Fruit fly (Drosophila melanogaster) whole organism, larva: ENCODE measurements around the gene CG2059.

Experiments
- noc ChIP-seq: fragments of 200-800 bp; sonication (Bioruptor generic); optimal IDR thresholded peaks from 3 replicates; lab custom pipeline; 2019; ENCODE audit warnings: missing biosample characterization, mild to moderate bottlenecking, missing genetic modification characterization, moderate library complexity

The CG2059 gene

DNA sequence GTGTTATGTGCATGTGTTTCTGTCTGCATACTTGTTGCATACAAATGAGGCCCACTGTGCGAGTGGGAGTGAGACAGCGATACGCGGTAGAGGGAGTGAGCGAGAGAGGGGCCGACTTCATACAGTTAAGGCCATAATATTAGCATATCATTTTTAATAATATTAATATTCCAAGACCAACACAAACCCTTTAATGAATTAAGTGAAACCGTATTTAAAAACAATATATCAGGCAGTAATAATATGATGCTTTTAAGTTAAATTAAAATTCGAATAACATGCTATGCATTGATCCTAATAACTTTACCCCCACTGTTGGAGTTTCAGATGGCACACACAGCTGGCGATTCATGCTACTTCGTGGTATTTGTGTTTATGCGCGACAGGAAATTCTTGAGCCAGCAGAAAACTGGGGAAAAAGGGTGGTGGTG, 38.7 kb downstream of the CG2059 start:
- TF ChIP-seq noc (tag; lab: Kevin White, UChicago), result peak; percentile 92

DNA sequence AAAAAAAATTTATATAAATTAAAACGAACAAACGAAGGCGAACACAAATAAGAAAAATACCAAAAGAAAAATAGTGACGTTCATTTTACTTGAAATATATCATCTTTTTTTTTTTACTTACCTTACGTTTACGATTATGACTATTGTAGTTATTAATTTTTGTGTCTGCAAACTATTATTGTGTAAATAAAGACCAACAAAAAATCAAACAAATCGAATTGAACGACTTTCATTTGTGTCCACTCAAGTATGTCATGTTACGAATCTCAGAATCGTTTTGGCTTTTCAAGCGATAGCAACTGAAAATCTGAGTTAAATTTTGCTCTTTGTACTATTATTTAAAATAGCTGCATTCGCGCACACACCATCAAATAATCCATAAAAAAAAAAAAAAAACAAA, 42.6 kb downstream of the CG2059 start, which contains the start of gene Acsf3:
Gene Acsf3, plus strand, starts transcription at position 301 of the 400 bp plus-strand sequence.
- no peak for TF ChIP-seq noc (tag; lab: Kevin White, UChicago)

DNA sequence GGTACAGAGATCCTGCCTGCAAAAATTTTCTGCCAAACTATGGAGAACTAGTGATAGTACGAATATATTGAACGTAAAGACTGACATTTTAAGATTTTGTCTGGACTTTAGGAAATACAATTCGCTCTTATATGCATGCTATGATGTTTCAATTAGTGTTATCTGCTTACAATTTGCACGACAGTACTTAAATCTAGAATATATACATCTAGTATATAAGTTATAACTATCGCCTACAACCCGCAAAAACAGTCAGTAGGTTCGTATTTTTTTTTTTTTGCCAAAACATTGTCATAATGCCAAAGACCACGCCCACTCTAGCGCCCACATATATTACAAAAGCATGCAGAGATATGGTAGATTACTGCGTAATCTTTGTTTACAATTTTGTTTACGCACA, 45.9 kb downstream of the CG2059 start, which contains the start of gene CG42780:
Gene CG42780, minus strand, starts transcription at position 101 of the 400 bp plus-strand sequence.
- TF ChIP-seq noc (tag; lab: Kevin White, UChicago), result no peak

DNA sequence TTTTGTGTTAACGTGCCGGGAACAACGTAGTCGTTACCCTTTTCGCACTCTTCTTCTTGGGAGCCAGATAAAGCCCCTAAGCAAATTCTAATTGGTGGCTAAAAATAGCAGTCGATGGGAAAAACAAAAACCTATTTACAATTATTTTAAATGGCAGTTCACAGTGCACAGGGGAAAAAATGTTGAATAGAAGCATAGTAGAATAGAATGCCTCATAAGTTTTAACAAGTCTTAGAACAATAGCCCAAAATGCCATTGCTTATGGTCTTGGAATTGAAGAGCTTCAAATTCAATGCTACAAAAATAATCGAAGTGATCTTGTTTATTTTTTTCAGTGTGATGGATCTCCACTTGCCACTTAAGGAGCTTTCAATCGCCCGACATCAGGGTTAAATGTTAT, 46.3 kb downstream of the CG2059 start:
- TF ChIP-seq noc (tag; lab: Kevin White, UChicago), result no peak

DNA sequence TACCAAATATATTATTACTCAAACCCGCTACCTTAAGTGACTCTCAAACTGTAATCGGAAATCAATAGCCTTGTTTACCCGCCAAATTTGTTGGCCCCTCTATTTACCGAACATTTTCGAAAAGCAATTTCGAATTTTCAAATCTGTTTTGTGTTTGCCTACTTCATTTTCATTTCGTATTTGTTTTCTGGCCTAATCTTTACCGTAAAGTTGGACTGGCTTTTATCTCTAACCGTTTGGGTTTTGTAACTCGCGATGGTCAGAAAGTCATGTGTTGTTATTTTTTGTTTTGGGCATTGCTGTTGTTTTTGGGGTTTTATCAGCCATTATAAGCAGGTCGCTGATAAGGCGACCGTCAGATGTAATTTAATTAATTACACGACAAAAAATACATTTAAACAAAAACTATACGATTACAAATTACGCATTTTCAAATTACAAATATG, 47.2 kb downstream of the CG2059 start:
- TF ChIP-seq noc (tag; lab: Kevin White, UChicago), result no peak

DNA sequence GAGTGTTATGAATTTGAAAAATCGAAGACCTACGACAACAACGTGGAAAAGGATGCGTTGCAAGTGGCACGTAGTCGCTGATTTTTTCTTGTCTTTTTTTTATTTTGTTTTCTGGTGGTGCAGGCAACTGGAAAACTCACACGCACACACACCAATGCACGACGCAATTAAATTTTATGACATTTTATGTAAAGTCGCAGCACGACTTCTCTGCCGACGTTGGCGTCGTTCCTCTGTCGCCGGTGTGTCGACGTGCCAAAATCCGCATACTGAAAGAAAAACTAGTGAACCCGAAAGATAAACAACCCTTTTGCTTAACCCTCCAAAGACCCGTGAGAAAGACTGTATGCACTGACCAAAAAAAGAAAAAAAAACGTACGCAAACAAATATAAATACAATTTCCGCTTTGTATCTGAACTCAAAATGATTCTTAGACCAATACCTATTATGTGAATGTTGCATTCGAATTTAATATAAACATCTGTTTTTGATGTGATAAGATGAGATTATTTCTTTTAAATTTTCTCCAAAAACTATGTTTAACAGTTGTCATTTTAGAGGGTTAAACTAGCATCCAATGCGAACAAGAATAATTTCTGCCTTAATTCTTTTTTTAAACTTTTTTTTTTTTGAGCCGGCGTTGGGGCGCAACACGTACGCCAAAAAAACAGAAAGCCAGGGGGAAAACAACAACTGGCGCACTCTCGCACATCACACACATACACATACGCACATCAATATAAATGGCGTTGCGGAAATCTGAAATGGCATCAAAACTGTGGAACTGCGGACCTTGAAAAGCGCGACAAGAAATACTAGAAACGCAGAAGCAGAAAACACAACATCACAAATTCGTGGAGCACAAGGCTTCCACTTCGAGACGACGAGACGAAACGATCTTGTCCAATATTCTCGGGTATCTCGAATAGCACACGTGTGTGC, 48.0 kb downstream of the CG2059 start:
- TF ChIP-seq noc (tag; lab: Kevin White, UChicago), result peak; percentile 18

DNA sequence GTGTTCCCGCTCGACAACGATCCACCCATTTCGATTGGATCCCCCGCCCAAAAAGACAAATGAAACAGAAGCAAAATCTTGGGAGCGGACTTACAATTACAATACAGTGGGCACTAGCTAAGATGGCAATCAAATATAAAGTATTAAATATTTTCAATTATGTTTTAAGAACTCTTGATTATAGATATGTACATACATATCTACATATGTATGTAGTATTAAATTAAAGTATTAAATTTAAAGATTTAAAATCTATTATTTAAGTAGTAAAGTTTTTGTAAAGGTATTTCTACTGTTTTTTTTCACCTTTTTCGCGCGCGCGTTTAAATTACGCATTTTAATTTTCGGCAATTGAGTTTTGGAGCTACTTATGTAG, 48.6 kb downstream of the CG2059 start:
- TF ChIP-seq noc (tag; lab: Kevin White, UChicago), result no peak

DNA sequence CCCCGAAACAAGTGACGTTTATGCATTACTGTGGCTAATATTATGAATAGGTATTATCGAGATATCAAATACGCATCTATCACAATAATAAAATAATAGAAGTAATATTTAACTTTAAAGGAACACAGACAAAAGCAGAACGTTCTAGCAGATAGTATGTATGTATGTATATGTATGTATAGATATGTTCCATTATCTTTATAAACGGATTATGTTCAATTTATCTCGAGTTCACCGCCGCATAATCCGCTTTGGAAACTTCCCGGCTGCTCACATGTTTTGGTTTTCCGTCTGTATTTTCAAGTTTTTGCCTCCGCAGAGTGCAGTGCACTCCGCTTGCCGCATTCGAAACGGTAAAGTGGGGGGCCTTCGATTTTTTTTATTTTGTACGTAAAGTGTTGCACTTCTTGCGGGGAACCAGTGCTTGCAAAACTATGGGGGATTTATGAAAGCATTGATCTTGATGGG, 49.4 kb downstream of the CG2059 start:
- no peak for TF ChIP-seq noc (tag; lab: Kevin White, UChicago)

DNA sequence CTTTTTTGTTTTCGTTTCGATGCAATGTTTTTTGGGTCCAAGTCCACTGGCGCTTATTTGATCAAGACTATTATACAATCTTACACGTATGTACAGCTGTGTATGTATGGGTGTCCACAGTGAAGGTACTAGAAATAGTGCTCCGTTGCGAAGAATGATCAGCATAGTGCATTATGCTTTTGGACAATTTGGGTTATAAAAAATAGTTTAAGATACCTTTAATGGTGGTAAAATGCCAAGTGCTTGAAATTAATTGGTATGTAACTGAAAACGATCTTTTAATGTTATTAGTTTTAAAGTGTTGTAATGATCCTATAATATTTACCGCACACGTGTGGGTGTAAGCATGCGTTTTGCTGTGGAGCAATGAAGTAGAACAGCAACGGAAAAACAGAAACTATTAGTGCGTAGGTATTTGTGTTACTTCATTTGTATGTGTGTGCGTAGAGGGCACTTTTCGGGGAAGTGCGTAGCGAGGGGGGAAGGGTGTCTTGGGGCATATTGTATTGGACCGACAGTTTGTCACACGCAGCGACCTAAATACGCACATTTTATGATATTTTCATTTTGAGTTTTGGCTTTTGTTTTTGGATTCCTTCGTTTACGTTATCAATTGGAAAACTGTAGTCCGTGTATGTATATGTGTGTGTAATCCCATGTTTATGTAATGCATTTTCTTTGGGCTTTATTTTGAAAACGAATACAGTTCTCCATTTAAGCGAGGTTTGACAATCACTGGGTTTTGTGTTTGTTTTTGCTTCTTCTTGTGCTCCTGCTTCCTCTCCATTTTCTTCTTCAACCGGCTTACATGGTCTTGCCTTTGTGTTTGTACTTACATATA, 50.2 kb downstream of the CG2059 start:
- TF ChIP-seq noc (tag; lab: Kevin White, UChicago), result no peak

DNA sequence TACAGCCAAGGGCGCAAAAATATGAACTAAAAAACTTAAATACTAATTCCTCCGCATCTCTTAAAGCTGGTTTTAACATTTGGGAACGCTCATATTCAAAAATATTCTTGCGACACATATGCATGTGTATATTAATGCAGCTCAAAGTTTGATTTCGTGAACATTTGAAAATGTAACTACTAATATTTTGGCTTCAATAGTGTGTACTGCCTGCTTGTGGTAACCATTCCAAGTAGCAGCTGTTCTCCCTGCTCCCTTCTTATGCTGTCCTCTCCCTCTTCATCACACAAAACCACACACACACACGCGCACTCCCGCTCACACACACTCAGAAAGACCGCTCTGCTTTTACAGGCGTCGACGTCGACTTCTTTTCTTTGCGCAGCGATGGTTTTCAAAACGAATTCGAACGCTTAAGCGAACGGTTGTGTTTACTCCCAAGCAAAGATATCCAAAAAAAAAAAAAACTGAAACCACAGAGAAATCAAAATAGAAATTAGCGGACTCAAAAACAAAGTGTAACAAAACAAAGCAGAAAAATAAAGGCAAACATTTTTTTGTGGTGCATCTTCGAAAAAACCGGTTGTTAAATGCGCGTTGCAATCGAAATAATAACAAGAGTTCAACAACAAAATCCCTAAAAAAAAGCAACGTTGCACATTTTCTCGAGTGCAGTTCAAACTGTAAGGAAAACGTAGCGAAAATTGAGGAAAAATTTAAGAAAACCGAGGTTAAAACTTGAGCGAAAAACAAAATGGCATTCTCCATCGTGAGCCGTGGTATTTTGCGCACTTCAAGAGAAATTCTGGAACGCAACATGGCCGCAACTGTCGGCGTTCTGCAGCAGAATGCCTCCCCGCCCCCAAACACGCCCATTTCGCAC, 51.0 kb downstream of the CG2059 start, which contains the start of gene CBP:
Gene CBP, plus strand, starts transcription at position 391 of the 883 bp plus-strand sequence.
- peak; percentile 25 for TF ChIP-seq noc (tag; lab: Kevin White, UChicago)
